Fruit fly (Drosophila melanogaster): ENCODE measurements around the gene Chsy.

Chsy gene

dm6 chrX:15574384-15574783 is 18.9 kb downstream of the Chsy start, which contains the start of gene CG9213 (continued):
- peak; percentile 44; the same call in 1 of the 2 replicates for TF ChIP-seq CG9932 (GFP tag; IDR thresholded peaks at IDR 0.05)
- peak; percentile 29; the same call in 1 of the 2 replicates for TF ChIP-seq slbo (GFP tag; IDR thresholded peaks at IDR 0.05)
- peak; percentile 58; the same call in 2 of the 3 replicates for TF ChIP-seq zen2 (GFP tag; IDR thresholded peaks at IDR 0.05; ENCODE audit: partially characterized antibody)
- no peak for TF ChIP-seq CG4707 (GFP tag; optimal IDR thresholded peaks at IDR 0.05)
- TF ChIP-seq CG16813 (GFP tag; IDR thresholded peaks at IDR 0.05; ENCODE audit: partially characterized antibody), result peak; percentile 77
- peak; percentile 34 for TF ChIP-seq stwl (tag; optimal IDR thresholded peaks at IDR 0.05)
- TF ChIP-seq CG12155 (GFP tag; optimal IDR thresholded peaks at IDR 0.05), result no peak
- no peak for TF ChIP-seq CG14014 (GFP tag; IDR thresholded peaks at IDR 0.05)
- peak; percentile 35 for TF ChIP-seq HmgZ (tag; optimal IDR thresholded peaks at IDR 0.05)
- TF ChIP-seq pzg (GFP tag; optimal IDR thresholded peaks at IDR 0.05), result peak; percentile 54
- peak; percentile 62 for TF ChIP-seq tna (GFP tag; IDR thresholded peaks at IDR 0.05; ENCODE audit: partially characterized antibody)
- peak; percentile 73 for TF ChIP-seq hb (GFP tag; IDR thresholded peaks at IDR 0.05; ENCODE audit: partially characterized antibody)
- peak; percentile 58; the same call in 1 of the 2 replicates for TF ChIP-seq CG31441 (GFP tag; IDR thresholded peaks at IDR 0.05)
- peak; percentile 77 for TF ChIP-seq hbn (GFP tag; IDR thresholded peaks at IDR 0.05; ENCODE audit: partially characterized antibody)
- TF ChIP-seq Scr (GFP tag; IDR thresholded peaks at IDR 0.05; ENCODE audit: partially characterized antibody), result peak; percentile 87
- TF ChIP-seq inv (GFP tag; IDR thresholded peaks at IDR 0.05; ENCODE audit: partially characterized antibody), result peak; percentile 70
- peak; percentile 86 for TF ChIP-seq CG34224 (GFP tag; IDR thresholded peaks at IDR 0.05; ENCODE audit: partially characterized antibody)

DNA sequence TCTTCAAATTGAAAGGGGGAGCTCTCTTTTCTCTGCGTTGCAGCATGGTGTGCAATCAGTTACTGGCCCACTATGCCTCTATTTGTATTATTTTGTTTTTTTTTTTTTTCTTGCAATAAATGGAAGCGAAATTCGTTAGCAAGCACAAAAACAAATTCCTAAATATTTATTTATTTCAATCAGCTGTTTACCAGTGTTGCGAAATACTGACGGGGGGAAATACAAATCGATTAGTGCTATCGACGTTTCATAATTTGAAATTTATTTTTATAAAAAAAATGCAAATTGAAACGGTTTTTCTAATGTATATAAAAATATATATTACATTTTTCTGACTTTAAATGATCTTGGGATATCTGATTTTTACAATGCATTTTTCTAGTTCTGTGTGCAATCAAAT is 21.4 kb downstream of the Chsy start, which contains the start of gene CG15643:
CG15643 (minus strand) TSS at position 211 of the 400 bp plus-strand sequence.
- TF ChIP-seq CG14710 (tag; optimal IDR thresholded peaks at IDR 0.05), result peak; percentile 4
- TF ChIP-seq CG34224 (GFP tag; IDR thresholded peaks at IDR 0.05; ENCODE audit: partially characterized antibody), result peak; percentile 17; the same call in 1 of the 3 replicates
- no peak for TF ChIP-seq gfzf (GFP tag; optimal IDR thresholded peaks at IDR 0.05)
- TF ChIP-seq CG10267 (tag; optimal IDR thresholded peaks at IDR 0.05), result peak; percentile 87
- no peak for TF ChIP-seq CG8388 (GFP tag; optimal IDR thresholded peaks at IDR 0.05)
- TF ChIP-seq lbe (GFP tag; optimal IDR thresholded peaks at IDR 0.05), result peak; percentile 60
- TF ChIP-seq Myb (GFP tag; optimal IDR thresholded peaks at IDR 0.05), result peak; percentile 37
- TF ChIP-seq unc-4 (GFP tag; IDR thresholded peaks at IDR 0.05; ENCODE audit: partially characterized antibody), result peak; percentile 24; the same call in 1 of the 2 replicates
- peak; percentile 60 for TF ChIP-seq Dref (GFP tag; IDR thresholded peaks at IDR 0.05)
- TF ChIP-seq E2f2 (GFP tag; IDR thresholded peaks at IDR 0.05), result peak; percentile 68
- 0 out of 3 replicates have a peak, but pooled peaks have one; percentile 16 for TF ChIP-seq Doc3 (GFP tag; IDR thresholded peaks at IDR 0.05; ENCODE audit: partially characterized antibody)
- TF ChIP-seq ssp (GFP tag; IDR thresholded peaks at IDR 0.05), result no peak
- TF ChIP-seq CG13287 (GFP tag; IDR thresholded peaks at IDR 0.05; ENCODE audit: partially characterized antibody), result 0 out of 2 replicates have a peak, but pooled peaks have one; percentile 19
- no peak for TF ChIP-seq psq (GFP tag; optimal IDR thresholded peaks at IDR 0.05)
- peak; percentile 18 for TF ChIP-seq BEAF-32 (GFP tag; optimal IDR thresholded peaks at IDR 0.05)
- peak; percentile 21; the same call in 1 of the 2 replicates for TF ChIP-seq amos (GFP tag; IDR thresholded peaks at IDR 0.05; ENCODE audit: partially characterized antibody)
- TF ChIP-seq pzg (GFP tag; optimal IDR thresholded peaks at IDR 0.05), result peak; percentile 20
- TF ChIP-seq stwl (tag; optimal IDR thresholded peaks at IDR 0.05), result peak; percentile 46
- peak; percentile 70 for TF ChIP-seq MBD-R2 (GFP tag; IDR thresholded peaks at IDR 0.05)
- TF ChIP-seq fd64A (GFP tag; optimal IDR thresholded peaks at IDR 0.05), result no peak
- peak; percentile 32 for TF ChIP-seq CG2116 (GFP tag; optimal IDR thresholded peaks at IDR 0.05)
- TF ChIP-seq CG3065 (GFP tag; optimal IDR thresholded peaks at IDR 0.05), result no peak
- 0 out of 2 replicates have a peak, but pooled peaks have one; percentile 21 for TF ChIP-seq hbn (GFP tag; IDR thresholded peaks at IDR 0.05; ENCODE audit: partially characterized antibody)
- TF ChIP-seq CG6683 (GFP tag; optimal IDR thresholded peaks at IDR 0.05), result no peak
- peak; percentile 8 for TF ChIP-seq CG4617 (GFP tag; optimal IDR thresholded peaks at IDR 0.05; ENCODE audit: borderline replicate concordance)
- TF ChIP-seq Dp (GFP tag; optimal IDR thresholded peaks at IDR 0.05), result peak; percentile 61
- TF ChIP-seq crp (GFP tag; optimal IDR thresholded peaks at IDR 0.05), result peak in 1 of 2 experiments; percentile 84
- TF ChIP-seq onecut (GFP tag; IDR thresholded peaks at IDR 0.05), result 0 out of 2 replicates have a peak, but pooled peaks have one; percentile 8

All from whole organism, embryonic.